Worm (Caenorhabditis elegans): ENCODE measurements around the gene str-63.

str-63 gene

ce11 chrV:3315308-3315707 lies 36.1 kb upstream of the str-63 start, which contains the start of gene arrd-19:
Gene arrd-19, minus strand, starts transcription at chrV:3315516.
- peak; percentile 43; the same call in 1 of the 2 replicates for TF ChIP-seq mab-9 (GFP tag; IDR thresholded peaks at IDR 0.05)
- peak; percentile 66 for TF ChIP-seq fkh-8 (tag; optimal IDR thresholded peaks at IDR 0.05)
- peak; percentile 77 for TF ChIP-seq nhr-19 (GFP tag; conservative IDR thresholded peaks at IDR 0.05)
- peak; percentile 38; the same call in 1 of the 2 replicates for TF ChIP-seq isw-1 (GFP tag; IDR thresholded peaks at IDR 0.05)
- TF ChIP-seq ceh-63 (GFP tag; optimal IDR thresholded peaks at IDR 0.05) = no peak
- TF ChIP-seq fkh-4 (tag; optimal IDR thresholded peaks at IDR 0.05; ENCODE audit: borderline replicate concordance) = no peak
- no peak for TF ChIP-seq mef-2 (tag; optimal IDR thresholded peaks at IDR 0.05)
- TF ChIP-seq nhr-77 (tag; optimal IDR thresholded peaks at IDR 0.05) = peak; percentile 72
- TF ChIP-seq vab-15 (tag; optimal IDR thresholded peaks at IDR 0.05) = no peak
- peak; percentile 82 for TF ChIP-seq snu-23 (GFP tag; optimal IDR thresholded peaks at IDR 0.05)
- TF ChIP-seq mep-1 (tag; optimal IDR thresholded peaks at IDR 0.05) = peak; percentile 88
- TF ChIP-seq nhr-71 (tag; optimal IDR thresholded peaks at IDR 0.05) = peak; percentile 88
- TF ChIP-seq lin-13 (GFP tag; optimal IDR thresholded peaks at IDR 0.05) = peak; percentile 38
- no peak for TF ChIP-seq hlh-17 (GFP tag; optimal IDR thresholded peaks at IDR 0.05; ENCODE audit: borderline replicate concordance)
- peak in 2 of 6 experiments; percentile 5 to 30 for TF ChIP-seq elt-3 (tag; optimal IDR thresholded peaks at IDR 0.05)
- peak; percentile 69 for TF ChIP-seq nhr-47 (tag; optimal IDR thresholded peaks at IDR 0.05)
- peak; percentile 19 for TF ChIP-seq egl-13 (tag; optimal IDR thresholded peaks at IDR 0.05)
- peak; percentile 77 for TF ChIP-seq swsn-7 (tag; optimal IDR thresholded peaks at IDR 0.05)
- peak; percentile 86 for TF ChIP-seq F16B12.6 (tag; optimal IDR thresholded peaks at IDR 0.05)
- TF ChIP-seq dsc-1 (tag; optimal IDR thresholded peaks at IDR 0.05) = peak; percentile 46
- peak; percentile 16 for TF ChIP-seq elt-2 (tag; optimal IDR thresholded peaks at IDR 0.05)
- peak; percentile 75 to 81 for TF ChIP-seq lsy-2 (tag; optimal IDR thresholded peaks at IDR 0.05)
- TF ChIP-seq mdl-1 (tag; optimal IDR thresholded peaks at IDR 0.05) = peak in 1 of 2 experiments; percentile 71
- peak; percentile 74 to 75 for TF ChIP-seq efl-1 (optimal IDR thresholded peaks at IDR 0.05)
- TF ChIP-seq efl-1 (GFP tag; optimal IDR thresholded peaks at IDR 0.05 in 1 of 2) = peak; percentile 51 to 95
- TF ChIP-seq nhr-85 (tag) = peak; percentile 97
- peak; percentile 46 to 76 (median 63) for TF ChIP-seq dpl-1 (GFP tag; optimal IDR thresholded peaks at IDR 0.05)
- TF ChIP-seq grh-1 (GFP tag; IDR thresholded peaks at IDR 0.05) = peak; percentile 72
- no peak for TF ChIP-seq sup-37 (GFP tag; optimal IDR thresholded peaks at IDR 0.05)
- TF ChIP-seq unc-62 (GFP tag; optimal IDR thresholded peaks at IDR 0.05) = no peak
- TF ChIP-seq snpc-4 (tag; optimal IDR thresholded peaks at IDR 0.05) = peak; percentile 54
- no peak for TF ChIP-seq efl-3 (GFP tag; optimal IDR thresholded peaks at IDR 0.05)
- peak; percentile 53 for TF ChIP-seq fos-1 (tag; optimal IDR thresholded peaks at IDR 0.05)
- no peak for TF ChIP-seq Y116A8C.19 (tag; optimal IDR thresholded peaks at IDR 0.05; ENCODE audit: borderline replicate concordance)
- peak; percentile 56 for TF ChIP-seq xbp-1 (tag; optimal IDR thresholded peaks at IDR 0.05)
- peak; percentile 73 for TF ChIP-seq tbx-2 (tag; optimal IDR thresholded peaks at IDR 0.05)
- peak; percentile 21 for TF ChIP-seq lin-15B (tag; optimal IDR thresholded peaks at IDR 0.05)
- TF ChIP-seq unc-86 (tag; optimal IDR thresholded peaks at IDR 0.05) = peak; percentile 39
- TF ChIP-seq nhr-90 (tag; optimal IDR thresholded peaks at IDR 0.05; ENCODE audit: poor library complexity) = peak; percentile 34
- TF ChIP-seq jun-1 (tag; optimal IDR thresholded peaks at IDR 0.05) = peak; percentile 29
- peak; percentile 49 to 64 for TF ChIP-seq lin-35 (GFP tag; optimal IDR thresholded peaks at IDR 0.05)
- peak in 2 of 3 experiments; percentile 36 to 76 for TF ChIP-seq ceh-82 (tag; optimal IDR thresholded peaks at IDR 0.05)
- TF ChIP-seq pag-3 (tag; optimal IDR thresholded peaks at IDR 0.05; ENCODE audit: borderline replicate concordance, insufficient read depth) = peak; percentile 67
- peak; percentile 58 for TF ChIP-seq irx-1 (tag; optimal IDR thresholded peaks at IDR 0.05)
- peak; percentile 52 for TF ChIP-seq skn-1 (tag; optimal IDR thresholded peaks at IDR 0.05)
- peak; percentile 49 for TF ChIP-seq C16A3.4 (tag; optimal IDR thresholded peaks at IDR 0.05)
- peak; percentile 74 for TF ChIP-seq blmp-1 (tag; optimal IDR thresholded peaks at IDR 0.05)
- peak; percentile 84 for TF ChIP-seq nhr-20 (tag; optimal IDR thresholded peaks at IDR 0.05)
- TF ChIP-seq rnt-1 (tag; optimal IDR thresholded peaks at IDR 0.05) = peak; percentile 78
- TF ChIP-seq C04F5.9 (tag; optimal IDR thresholded peaks at IDR 0.05) = no peak
- TF ChIP-seq aly-2 (tag; optimal IDR thresholded peaks at IDR 0.05) = no peak
- no peak for TF ChIP-seq tlp-1 (tag; optimal IDR thresholded peaks at IDR 0.05)
- peak; percentile 63 for TF ChIP-seq unc-130 (tag; optimal IDR thresholded peaks at IDR 0.05)
